Worm (Caenorhabditis elegans): ENCODE data around the gene dyrb-1.

ce11 chrII:9070740-9071139, 36.2 kb downstream of the dyrb-1 start, which contains the start of gene T24B8.4:
- TF ChIP-seq akir-1 (GFP tag; optimal IDR thresholded peaks at IDR 0.05) (no peak), sea-2 (GFP tag; IDR thresholded peaks at IDR 0.05) (no peak), snpc-1.1 (tag; optimal IDR thresholded peaks at IDR 0.05; ENCODE audit: insufficient read depth) (no peak), unc-62 (GFP tag; optimal IDR thresholded peaks at IDR 0.05) (no peak), nfya-1 (tag; optimal IDR thresholded peaks at IDR 0.05; ENCODE audit: borderline replicate concordance, insufficient read depth) (no peak), Y67H2A.10 (GFP tag; conservative IDR thresholded peaks at IDR 0.05) (no peak), nhr-90 (tag; optimal IDR thresholded peaks at IDR 0.05) (no peak), Y79H2A.3 (GFP tag; conservative IDR thresholded peaks at IDR 0.05) (no peak), lsy-27 (tag; optimal IDR thresholded peaks at IDR 0.05; ENCODE audit: borderline replicate concordance, insufficient read depth) (no peak), chd-7 (tag; optimal IDR thresholded peaks at IDR 0.05) (no peak), bed-1 (GFP tag; IDR thresholded peaks at IDR 0.05) (no peak), pha-4 (tag; optimal IDR thresholded peaks at IDR 0.05) (no peak), nhr-27 (tag; optimal IDR thresholded peaks at IDR 0.05) (no peak)
